Worm (Caenorhabditis elegans): ENCODE results near the gene ZK809.9.

Gene ZK809.9

ce11 chrIV:11627847-11628246, 37.3 kb upstream of the ZK809.9 start, which contains the start of gene lys-6:
Gene lys-6, minus strand, starts transcription at chrIV:11627947.
- no peak for TF ChIP-seq ama-1 (optimal IDR thresholded peaks at IDR 0.05)

DNA sequence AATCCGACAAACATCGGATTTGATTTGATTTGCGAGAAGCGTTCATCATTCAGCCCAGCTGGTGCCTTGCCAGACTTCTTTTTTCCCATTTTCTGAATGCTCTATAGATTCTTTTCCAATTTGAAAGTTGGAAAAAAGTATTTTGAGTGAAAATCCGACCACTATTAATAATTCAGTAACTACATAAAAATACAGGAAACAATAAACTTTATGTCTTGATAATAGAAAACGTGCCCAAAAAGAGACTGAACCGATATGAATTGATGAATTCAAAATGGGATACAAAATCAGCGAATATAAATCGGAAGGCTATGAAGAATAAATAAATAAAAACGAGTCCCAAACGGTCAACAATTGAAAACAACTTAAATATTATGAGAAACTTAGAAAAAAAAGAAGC, 33.4 kb upstream of the ZK809.9 start, which contains the start of gene F58B3.4:
Gene F58B3.4 (minus strand): TSS at position 101 of the 400 bp plus-strand sequence.
- no peak for TF ChIP-seq K09A11.1 (tag; optimal IDR thresholded peaks at IDR 0.05; ENCODE audit: insufficient read depth)
- no peak for TF ChIP-seq pros-1 (tag; optimal IDR thresholded peaks at IDR 0.05)
- no peak for TF ChIP-seq ceh-34 (tag; optimal IDR thresholded peaks at IDR 0.05)
- no peak for TF ChIP-seq ets-4 (tag; optimal IDR thresholded peaks at IDR 0.05)
- no peak for TF ChIP-seq ceh-24 (tag; optimal IDR thresholded peaks at IDR 0.05)
- TF ChIP-seq fax-1 (tag; optimal IDR thresholded peaks at IDR 0.05) = no peak
- TF ChIP-seq tbx-2 (tag; optimal IDR thresholded peaks at IDR 0.05) = no peak
- TF ChIP-seq nfya-1 (tag; optimal IDR thresholded peaks at IDR 0.05) = no peak
- TF ChIP-seq F13H6.1 (tag; optimal IDR thresholded peaks at IDR 0.05) = no peak
- no peak for TF ChIP-seq unc-55 (GFP tag; optimal IDR thresholded peaks at IDR 0.05)
- TF ChIP-seq ama-1 (optimal IDR thresholded peaks at IDR 0.05) = no peak
- TF ChIP-seq hlh-13 (GFP tag; optimal IDR thresholded peaks at IDR 0.05) = no peak
- TF ChIP-seq ceh-6 (GFP tag; optimal IDR thresholded peaks at IDR 0.05) = no peak
- TF ChIP-seq hlh-15 (tag; optimal IDR thresholded peaks at IDR 0.05) = no peak

- TF ChIP-seq ceh-14 (tag; optimal IDR thresholded peaks at IDR 0.05) = peak; percentile 62
- TF ChIP-seq sdc-2 (tag; optimal IDR thresholded peaks at IDR 0.05) = no peak
- TF ChIP-seq elt-2 (tag; optimal IDR thresholded peaks at IDR 0.05) = peak; percentile 59
- peak; percentile 57 for TF ChIP-seq unc-86 (tag; optimal IDR thresholded peaks at IDR 0.05)
- peak; percentile 32 for TF ChIP-seq syd-9 (tag; optimal IDR thresholded peaks at IDR 0.05)
- no peak for TF ChIP-seq K02D7.2 (tag; optimal IDR thresholded peaks at IDR 0.05)
- peak; percentile 85 for TF ChIP-seq C08G9.2 (tag; optimal IDR thresholded peaks at IDR 0.05)
- TF ChIP-seq pqm-1 (tag; optimal IDR thresholded peaks at IDR 0.05) = peak; percentile 64
- no peak for TF ChIP-seq lin-11 (tag; optimal IDR thresholded peaks at IDR 0.05)
- TF ChIP-seq ahr-1 (tag; optimal IDR thresholded peaks at IDR 0.05) = peak; percentile 53
- TF ChIP-seq ceh-18 (tag; optimal IDR thresholded peaks at IDR 0.05) = peak; percentile 50
- no peak for TF ChIP-seq gmeb-2 (tag; optimal IDR thresholded peaks at IDR 0.05)
- TF ChIP-seq ceh-31 (tag; optimal IDR thresholded peaks at IDR 0.05) = peak; percentile 94
- TF ChIP-seq fax-1 (tag; optimal IDR thresholded peaks at IDR 0.05) = peak; percentile 72
- TF ChIP-seq ceh-2 (tag; optimal IDR thresholded peaks at IDR 0.05) = peak; percentile 82
- peak; percentile 54 for TF ChIP-seq lim-6 (tag; optimal IDR thresholded peaks at IDR 0.05)
- peak; percentile 93 for TF ChIP-seq zip-5 (tag; optimal IDR thresholded peaks at IDR 0.05)
- TF ChIP-seq C38D4.7 (GFP tag; optimal IDR thresholded peaks at IDR 0.05) = no peak
- peak; percentile 21 for TF ChIP-seq ceh-19 (GFP tag; optimal IDR thresholded peaks at IDR 0.05)
- TF ChIP-seq rnt-1 (tag; optimal IDR thresholded peaks at IDR 0.05) = peak; percentile 49
- TF ChIP-seq unc-42 (tag; optimal IDR thresholded peaks at IDR 0.05) = peak; percentile 60
- no peak for TF ChIP-seq hlh-15 (tag; optimal IDR thresholded peaks at IDR 0.05)
- peak; percentile 90 for TF ChIP-seq ets-4 (tag; optimal IDR thresholded peaks at IDR 0.05)
- TF ChIP-seq ceh-34 (tag; optimal IDR thresholded peaks at IDR 0.05) = peak; percentile 76
- peak; percentile 79 for TF ChIP-seq tbx-7 (tag; optimal IDR thresholded peaks at IDR 0.05)
- TF ChIP-seq pha-4 (tag; optimal IDR thresholded peaks at IDR 0.05) = no peak
- peak; percentile 49 for TF ChIP-seq mec-3 (tag; optimal IDR thresholded peaks at IDR 0.05; ENCODE audit: borderline replicate concordance)
- peak; percentile 37 for TF ChIP-seq ref-2 (tag; optimal IDR thresholded peaks at IDR 0.05)
- peak; percentile 72 for TF ChIP-seq F13H6.1 (tag; optimal IDR thresholded peaks at IDR 0.05)
- TF ChIP-seq hlh-8 (tag; optimal IDR thresholded peaks at IDR 0.05) = peak; percentile 51
- TF ChIP-seq tbx-2 (tag; optimal IDR thresholded peaks at IDR 0.05) = peak; percentile 80
- no peak for TF ChIP-seq unc-3 (GFP tag; conservative IDR thresholded peaks at IDR 0.05)
- peak; percentile 60 for TF ChIP-seq unc-3 (tag; optimal IDR thresholded peaks at IDR 0.05)
- TF ChIP-seq eyg-1 (tag; optimal IDR thresholded peaks at IDR 0.05) = peak; percentile 18
These were observed 29.4 kb upstream of the ZK809.9 start, which contains the start of gene mars-1 for ce11 chrIV:11635437-11636408. Gene mars-1, minus strand, starts transcription at chrIV:11635487.

Data from whole organism, late embryonic.